Worm (Caenorhabditis elegans) whole organism, early embryonic: ENCODE measurements around the gene btb-8.

Experiments
- ceh-13 ChIP-seq: fragments of 200-800 bp; sonication (Bioruptor generic); optimal IDR thresholded peaks from 2 replicates; lab custom pipeline; 2018; ENCODE audit warnings: mild to moderate bottlenecking, missing genetic modification characterization, missing compliant biosample characterization
- ets-7 ChIP-seq: sonication (generic microtip); optimal IDR thresholded peaks from 2 replicates; lab custom pipeline; 2016; ENCODE audit warnings: missing genotype, missing genetic modification characterization, missing compliant biosample characterization
- hmg-4 ChIP-seq: fragments of 200-800 bp; sonication (Bioruptor generic); optimal IDR thresholded peaks from 2 replicates; lab custom pipeline; 2018; ENCODE audit warnings: mild to moderate bottlenecking, missing genetic modification characterization, missing compliant biosample characterization
- tbx-11 ChIP-seq: fragments of 200-800 bp; sonication (Bioruptor generic); IDR thresholded peaks from 2 replicates; pipeline ENCODE4 v1.3.6; 2022; ENCODE audit warnings: missing genetic modification characterization, missing compliant biosample characterization
- tra-4 ChIP-seq: sonication (generic microtip); optimal IDR thresholded peaks from 2 replicates; lab custom pipeline; 2017; ENCODE audit warnings: missing genetic modification characterization, missing compliant biosample characterization

DNA sequence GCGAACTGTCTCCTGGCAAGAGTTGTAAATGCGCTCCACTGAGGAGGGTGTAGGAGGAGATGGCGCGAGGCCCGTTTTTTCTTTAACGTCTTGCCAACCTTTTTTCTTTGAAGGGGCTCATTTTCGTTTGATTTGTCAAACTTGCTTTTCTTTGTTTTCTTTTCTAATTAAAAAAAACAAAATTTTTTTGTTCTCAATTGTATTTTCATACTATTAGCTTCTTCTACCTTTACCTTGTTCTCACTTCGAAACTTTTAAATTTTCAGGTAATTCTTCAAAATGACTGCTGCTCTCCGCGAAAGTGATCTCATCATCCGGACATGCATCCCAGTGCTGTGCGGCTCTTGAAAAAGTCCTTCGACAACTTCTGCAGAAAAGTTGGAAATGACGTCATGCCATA lies 12.6 kb upstream of the btb-8 start, which contains the start of gene fbxa-184:
- TF ChIP-seq ceh-13 (no peak), hmg-4 (no peak), tbx-11 (GFP tag; lab: Robert Waterston, UW) (no peak), tra-4 (tag; lab: Kevin White, UChicago) (no peak), ets-7 (tag; lab: Kevin White, UChicago) (no peak)
